Worm (Caenorhabditis elegans) whole organism, L4 larva: Measurements from ENCODE around the gene srb-11.

ENCODE experiments used
- F10B5.3 ChIP-seq: sonication (generic microtip); optimal IDR thresholded peaks from 2 replicates; lab custom pipeline; 2016; ENCODE audit warnings: mild to moderate bottlenecking, missing genetic modification characterization, missing compliant biosample characterization
- F44E2.7 ChIP-seq: fragments of 200-800 bp; sonication (Bioruptor generic); IDR thresholded peaks from 2 replicates; pipeline ENCODE4 v2.1.2; 2022; ENCODE audit warnings: missing genetic modification characterization, missing compliant biosample characterization
- Y105C5A.15 ChIP-seq: fragments of 200-800 bp; sonication (Bioruptor generic); IDR thresholded peaks from 2 replicates; pipeline ENCODE4 v1.3.6; 2022; ENCODE audit warnings: missing genetic modification characterization, missing compliant biosample characterization
- Y48G9A.11 ChIP-seq: fragments of 200-800 bp; sonication (Bioruptor generic); IDR thresholded peaks from 2 replicates; pipeline ENCODE4 v1.3.6; 2022; ENCODE audit warnings: missing genetic modification reagents, missing genetic modification characterization, missing compliant biosample characterization
- ZK337.2 ChIP-seq: fragments of 200-800 bp; sonication (Bioruptor generic); IDR thresholded peaks from 2 replicates; pipeline ENCODE4 v1.3.6; 2022; ENCODE audit warnings: missing genetic modification reagents, missing genetic modification characterization, missing compliant biosample characterization
- aha-1 ChIP-seq: fragments of 150-350 bp; peaks from one replicate; lab custom pipeline; 2014; ENCODE audit warnings: missing biosample characterization, missing genetic modification characterization
- arid-1 ChIP-seq: fragments of 200-800 bp; sonication (Bioruptor generic); conservative IDR thresholded peaks from 2 replicates; pipeline ENCODE4 v1.3.6; 2022; ENCODE audit warnings: missing genetic modification reagents, missing genetic modification characterization, missing compliant biosample characterization
- ceh-20 ChIP-seq: fragments of 200-800 bp; sonication (Bioruptor generic); IDR thresholded peaks from 2 replicates; pipeline ENCODE4 v1.3.6; 2022; ENCODE audit warnings: missing genetic modification reagents, missing genetic modification characterization, missing compliant biosample characterization
- ctbp-1 ChIP-seq: fragments of 200-800 bp; sonication (Bioruptor generic); IDR thresholded peaks from 2 replicates; pipeline ENCODE4 v1.3.6; 2022; ENCODE audit warnings: missing genetic modification reagents, missing genetic modification characterization, missing compliant biosample characterization
- daf-12 ChIP-seq: fragments of 150-350 bp; optimal IDR thresholded peaks from 2 replicates; lab custom pipeline; 2014; ENCODE audit warnings: missing biosample characterization, missing genetic modification reagents, missing genetic modification characterization
- daf-8 ChIP-seq: fragments of 200-800 bp; sonication (Bioruptor generic); IDR thresholded peaks from 2 replicates; pipeline ENCODE4 v1.3.6; 2022; ENCODE audit warnings: missing genetic modification characterization, missing compliant biosample characterization
- dmd-6 ChIP-seq: fragments of 200-800 bp; sonication (Bioruptor generic); IDR thresholded peaks from 2 replicates; pipeline ENCODE4 v1.3.6; 2022; ENCODE audit warnings: missing genetic modification reagents, missing genetic modification characterization, missing compliant biosample characterization
- dmd-8 ChIP-seq: fragments of 200-800 bp; sonication (Bioruptor generic); IDR thresholded peaks from 2 replicates; pipeline ENCODE4 v1.3.6; 2022; ENCODE audit warnings: missing genetic modification characterization, missing compliant biosample characterization
- dmd-9 ChIP-seq: fragments of 200-800 bp; sonication (Bioruptor generic); IDR thresholded peaks from 2 replicates; pipeline ENCODE4 v1.3.6; 2022; ENCODE audit warnings: missing genetic modification reagents, missing genetic modification characterization, missing compliant biosample characterization
- duxl-1 ChIP-seq: sonication (generic microtip); optimal IDR thresholded peaks from 2 replicates; lab custom pipeline; 2016; ENCODE audit warnings: mild to moderate bottlenecking, missing genetic modification characterization, moderate library complexity, missing compliant biosample characterization; ENCODE audit not compliant: poor library complexity
- fkh-10 ChIP-seq: fragments of 150-350 bp; optimal IDR thresholded peaks from 2 replicates; lab custom pipeline; 2014; ENCODE audit warnings: missing biosample characterization, missing genetic modification reagents, missing genetic modification characterization
- fos-1 ChIP-seq: fragments of 150-350 bp; optimal IDR thresholded peaks from 2 replicates; lab custom pipeline; 2014; ENCODE audit warnings: missing biosample characterization, missing genetic modification characterization
- hlh-11 ChIP-seq: fragments of 200-800 bp; sonication (Bioruptor generic); optimal IDR thresholded peaks from 2 replicates; lab custom pipeline; 2018; ENCODE audit warnings: mild to moderate bottlenecking, missing genetic modification characterization, missing compliant biosample characterization
- jun-1 ChIP-seq: fragments of 150-350 bp; optimal IDR thresholded peaks from 2 replicates; lab custom pipeline; 2014; ENCODE audit warnings: missing biosample characterization, missing genetic modification reagents, missing genetic modification characterization
- lim-7 ChIP-seq: fragments of 200-800 bp; sonication (Bioruptor generic); IDR thresholded peaks from 2 replicates; pipeline ENCODE4 v1.3.6; 2022; ENCODE audit warnings: missing genetic modification characterization, missing compliant biosample characterization
- lin-1 ChIP-seq: fragments of 200-800 bp; sonication (Bioruptor generic); IDR thresholded peaks from 2 replicates; pipeline ENCODE4 v1.3.6; 2022; ENCODE audit warnings: missing genetic modification reagents, missing genetic modification characterization, missing compliant biosample characterization
- lin-15B ChIP-seq: fragments of 150-350 bp; sonication (generic microtip); optimal IDR thresholded peaks from 3 replicates; lab custom pipeline; 2014; ENCODE audit warnings: missing biosample characterization, missing genetic modification characterization
- lin-38 ChIP-seq: fragments of 200-800 bp; sonication (Bioruptor generic); IDR thresholded peaks from 2 replicates; pipeline ENCODE4 v1.3.6; 2022; ENCODE audit warnings: missing genetic modification reagents, missing genetic modification characterization, missing compliant biosample characterization
- lin-39 ChIP-seq: fragments of 150-350 bp; optimal IDR thresholded peaks from 2 replicates; lab custom pipeline; 2014; ENCODE audit warnings: missing biosample characterization, missing genetic modification reagents, missing genetic modification characterization
- lsy-2 ChIP-seq, 2 experiments: fragments of 150-350 bp in 1 of 2; sonication (generic microtip) in 1 of 2; optimal IDR thresholded peaks; 2 replicates each; lab custom pipeline; 2014 to 2017; ENCODE audit warnings: missing biosample characterization in 2 of 2, missing genetic modification characterization in 2 of 2
- mdl-1 ChIP-seq, 2 experiments: fragments of 150-350 bp in 1 of 2; sonication (generic microtip) in 1 of 2; optimal IDR thresholded peaks; 2 replicates each; lab custom pipeline; 2014 to 2017; ENCODE audit warnings: missing biosample characterization in 2 of 2, missing genetic modification characterization in 2 of 2
- mep-1 ChIP-seq: fragments of 150-350 bp; sonication (generic microtip); optimal IDR thresholded peaks from 3 replicates; lab custom pipeline; 2014; ENCODE audit warnings: missing biosample characterization, missing genetic modification characterization
- mes-2 ChIP-seq: sonication (generic microtip); optimal IDR thresholded peaks from 2 replicates; lab custom pipeline; 2016; ENCODE audit warnings: missing genotype, mild to moderate bottlenecking, missing genetic modification characterization, missing compliant biosample characterization; ENCODE audit not compliant: poor library complexity, severe bottlenecking
- mxl-2 ChIP-seq: fragments of 200-800 bp; sonication (Bioruptor generic); conservative IDR thresholded peaks from 2 replicates; pipeline ENCODE4 v1.3.6; 2022; ENCODE audit warnings: missing genetic modification reagents, missing genetic modification characterization, missing compliant biosample characterization
- mxl-3 ChIP-seq: fragments of 200-800 bp; sonication (Bioruptor generic); optimal IDR thresholded peaks from 2 replicates; lab custom pipeline; 2018; ENCODE audit warnings: mild to moderate bottlenecking, missing genetic modification characterization, missing compliant biosample characterization
- nhr-102 ChIP-seq: sonication (generic microtip); optimal IDR thresholded peaks from 2 replicates; lab custom pipeline; 2016; ENCODE audit warnings: mild to moderate bottlenecking, missing genetic modification characterization, moderate library complexity, missing compliant biosample characterization
- nhr-111 ChIP-seq: fragments of 200-800 bp; sonication (Bioruptor generic); optimal IDR thresholded peaks from 2 replicates; lab custom pipeline; 2018; ENCODE audit warnings: mild to moderate bottlenecking, missing genetic modification characterization, missing compliant biosample characterization
- nhr-237 ChIP-seq: sonication (generic microtip); optimal IDR thresholded peaks from 2 replicates; lab custom pipeline; 2017; ENCODE audit warnings: missing biosample characterization, missing genetic modification characterization
- nhr-28 ChIP-seq: fragments of 150-350 bp; optimal IDR thresholded peaks from 2 replicates; lab custom pipeline; 2014; ENCODE audit warnings: missing biosample characterization, missing genetic modification characterization
- pha-4 ChIP-seq, 2 experiments: fragments of 150-350 bp in 1 of 2; fragments of 200-800 bp in 1 of 2; sonication (Bioruptor generic) in 1 of 2; IDR thresholded peaks in 1 of 2; optimal IDR thresholded peaks in 1 of 2; 2 replicates each; pipeline versions ENCODE4 v1.3.6 to Lab custom; 2014 to 2022; ENCODE audit warnings: missing genetic modification characterization in 2 of 2, missing genetic modification reagents in 2 of 2, missing biosample characterization in 1 of 2, missing compliant biosample characterization in 1 of 2
- php-3 ChIP-seq: fragments of 200-800 bp; sonication (Bioruptor generic); IDR thresholded peaks from 2 replicates; pipeline ENCODE4 v1.3.6; 2022; ENCODE audit warnings: missing genetic modification reagents, missing genetic modification characterization, missing compliant biosample characterization
- saeg-2 ChIP-seq: fragments of 200-800 bp; sonication (Bioruptor generic); IDR thresholded peaks from 2 replicates; pipeline ENCODE4 v1.3.6; 2022; ENCODE audit warnings: missing genetic modification reagents, missing genetic modification characterization, missing compliant biosample characterization
- sdz-12 ChIP-seq: fragments of 200-800 bp; sonication (Bioruptor generic); optimal IDR thresholded peaks from 2 replicates; lab custom pipeline; 2018; ENCODE audit warnings: mild to moderate bottlenecking, missing genetic modification characterization, missing compliant biosample characterization
- set-16 ChIP-seq: fragments of 200-800 bp; sonication (Bioruptor generic); IDR thresholded peaks from 2 replicates; pipeline ENCODE4 v1.3.6; 2022; ENCODE audit warnings: missing genetic modification reagents, missing genetic modification characterization, missing compliant biosample characterization
- tag-97 ChIP-seq: fragments of 200-800 bp; sonication (Bioruptor generic); IDR thresholded peaks from 2 replicates; pipeline ENCODE4 v1.3.6; 2022; ENCODE audit warnings: missing genetic modification characterization, missing compliant biosample characterization
- unc-130 ChIP-seq: sonication (generic microtip); optimal IDR thresholded peaks from 2 replicates; lab custom pipeline; 2016; ENCODE audit warnings: missing genetic modification reagents, missing genetic modification characterization, missing compliant biosample characterization
- unc-62 ChIP-seq, 3 experiments: fragments of 150-350 bp in 1 of 3; sonication (generic microtip); optimal IDR thresholded peaks in 2 of 3; peaks in 1 of 3; 1 replicate in 1 of 3; 2 replicates in 2 of 3; lab custom pipeline; 2014 to 2017; ENCODE audit warnings: missing biosample characterization in 3 of 3, missing genetic modification characterization in 3 of 3, missing genetic modification reagents in 3 of 3, missing genotype in 1 of 3
- vab-7 ChIP-seq: fragments of 200-800 bp; sonication (Bioruptor generic); IDR thresholded peaks from 2 replicates; pipeline ENCODE4 v1.3.6; 2022; ENCODE audit warnings: missing genetic modification reagents, missing genetic modification characterization, missing compliant biosample characterization
- zag-1 ChIP-seq: fragments of 150-350 bp; optimal IDR thresholded peaks from 2 replicates; lab custom pipeline; 2014; ENCODE audit warnings: missing biosample characterization, missing genetic modification characterization
- zfp-3 ChIP-seq: fragments of 200-800 bp; sonication (Bioruptor generic); conservative IDR thresholded peaks from 2 replicates; pipeline ENCODE4 v1.3.6; 2022; ENCODE audit warnings: missing genetic modification reagents, missing genetic modification characterization, missing compliant biosample characterization
- ztf-11 ChIP-seq: fragments of 150-350 bp; optimal IDR thresholded peaks from 2 replicates; lab custom pipeline; 2014; ENCODE audit warnings: missing biosample characterization, missing genetic modification characterization

srb-11 gene

ce11 chrIII:6464113-6464571, 28.6 kb downstream of the srb-11 start (continued):
- TF ChIP-seq lim-7 (GFP tag; lab: Robert Waterston, UW), result no peak
- TF ChIP-seq hlh-11, result peak; percentile 97
- peak; percentile 83 for TF ChIP-seq mxl-3 (GFP tag; lab: Kevin White, UChicago)
- peak; percentile 25 for TF ChIP-seq jun-1

DNA sequence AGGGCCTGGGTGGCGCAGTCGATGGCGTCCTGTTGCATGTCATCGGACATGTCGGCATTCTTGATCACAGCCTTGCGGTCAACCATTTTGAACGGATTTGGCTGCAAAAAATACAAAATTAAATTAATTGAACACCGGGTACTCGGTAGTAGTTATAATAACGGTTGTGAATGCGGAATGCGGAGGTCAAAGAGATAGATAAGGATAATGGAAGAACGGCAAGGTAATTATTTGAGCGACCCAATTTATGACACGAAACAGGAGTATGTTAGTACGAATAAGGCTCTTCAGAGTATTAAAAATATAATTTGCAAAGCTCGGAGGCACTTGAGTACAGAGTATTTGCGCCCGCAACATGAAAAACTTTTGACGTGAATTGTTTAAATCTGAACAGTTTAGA, 29.0 kb downstream of the srb-11 start, which contains the start of gene dlc-1:
TSS of gene dlc-1 (minus strand) at position 101 of the 400 bp plus-strand sequence.
- TF ChIP-seq ceh-20 (GFP tag; lab: Robert Waterston, UW), result no peak
- no peak for TF ChIP-seq F10B5.3
- 0 out of 2 replicates have a peak, but pooled peaks have one; percentile 2 for TF ChIP-seq zfp-3 (GFP tag; lab: Robert Waterston, UW)

ce11 chrIII:6462610-6463009, 30.1 kb downstream of the srb-11 start, which contains the start of gene T26A5.8:
Gene T26A5.8 (minus strand): TSS chrIII:6462856.
- TF ChIP-seq lin-38, result peak; percentile 60
- TF ChIP-seq set-16 (GFP tag; lab: Robert Waterston, UW), result no peak
- TF ChIP-seq dmd-6 (GFP tag; lab: Robert Waterston, UW), result 0 out of 2 replicates have a peak, but pooled peaks have one; percentile 18
- TF ChIP-seq saeg-2 (GFP tag; lab: Robert Waterston, UW), result no peak
- 0 out of 2 replicates have a peak, but pooled peaks have one; percentile 2 for TF ChIP-seq F44E2.7 (GFP tag; lab: Robert Waterston, UW)
- TF ChIP-seq zfp-3 (GFP tag; lab: Robert Waterston, UW), result peak; percentile 43; the same call in 1 of the 2 replicates
- no peak for TF ChIP-seq tag-97
- peak; percentile 61 for TF ChIP-seq mep-1 (tag; lab: Kevin White, UChicago)
- TF ChIP-seq nhr-237 (tag; lab: Kevin White, UChicago), result no peak
- no peak for TF ChIP-seq sdz-12 (GFP tag; lab: Kevin White, UChicago)
- TF ChIP-seq aha-1 (tag; lab: Kevin White, UChicago), result peak; percentile 95
- no peak for TF ChIP-seq ZK337.2
- TF ChIP-seq lin-1, result 0 out of 2 replicates have a peak, but pooled peaks have one; percentile 7
- no peak for TF ChIP-seq fkh-10
- no peak for TF ChIP-seq lin-39 (tag; lab: Kevin White, UChicago)
- TF ChIP-seq zag-1, result no peak
- TF ChIP-seq mxl-2 (GFP tag; lab: Robert Waterston, UW), result no peak
- TF ChIP-seq lsy-2 (tag; optimal IDR thresholded peaks at IDR 0.05; lab: Kevin White, UChicago), result peak in 1 of 2 experiments; percentile 53
- TF ChIP-seq ctbp-1 (GFP tag; lab: Robert Waterston, UW), result no peak
- TF ChIP-seq pha-4 (GFP tag; IDR thresholded peaks at IDR 0.05; lab: Robert Waterston, UW), result peak; percentile 52; the same call in 1 of the 2 replicates
- no peak for TF ChIP-seq pha-4 (tag; optimal IDR thresholded peaks at IDR 0.05; lab: Kevin White, UChicago)
- TF ChIP-seq lin-15B (tag; lab: Kevin White, UChicago), result no peak
- no peak for TF ChIP-seq vab-7 (GFP tag; lab: Robert Waterston, UW)
- TF ChIP-seq unc-62 (GFP tag; optimal IDR thresholded peaks at IDR 0.05 in 1 of 2; lab: Kevin White, UChicago), result peak in 1 of 2 experiments; percentile 33
- TF ChIP-seq unc-62 (tag; optimal IDR thresholded peaks at IDR 0.05; lab: Kevin White, UChicago), result no peak
- peak; percentile 60 for TF ChIP-seq duxl-1 (tag; lab: Kevin White, UChicago)
- TF ChIP-seq php-3 (GFP tag; lab: Robert Waterston, UW), result no peak
- TF ChIP-seq dmd-8, result 0 out of 2 replicates have a peak, but pooled peaks have one; percentile 26
- TF ChIP-seq Y105C5A.15 (GFP tag; lab: Robert Waterston, UW), result no peak
- peak; percentile 19 for TF ChIP-seq mes-2 (tag; lab: Kevin White, UChicago)
- TF ChIP-seq ztf-11 (tag; lab: Kevin White, UChicago), result no peak
- no peak for TF ChIP-seq unc-130 (GFP tag; lab: Kevin White, UChicago)
- TF ChIP-seq arid-1 (GFP tag; lab: Robert Waterston, UW), result no peak
- TF ChIP-seq daf-12 (tag; lab: Kevin White, UChicago), result no peak
- no peak for TF ChIP-seq mdl-1 (tag; optimal IDR thresholded peaks at IDR 0.05; lab: Kevin White, UChicago)
- no peak for TF ChIP-seq fos-1
- no peak for TF ChIP-seq nhr-28 (tag; lab: Kevin White, UChicago)
- no peak for TF ChIP-seq dmd-9 (GFP tag; lab: Robert Waterston, UW)
- TF ChIP-seq Y48G9A.11 (GFP tag; lab: Robert Waterston, UW), result peak; percentile 62
- peak; percentile 61 for TF ChIP-seq nhr-102
- no peak for TF ChIP-seq nhr-111 (GFP tag; lab: Kevin White, UChicago)
- TF ChIP-seq daf-8, result no peak
